Worm (Caenorhabditis elegans) whole organism, early embryonic: ENCODE data around the gene T03D8.6.

Source experiments
- B0310.2 ChIP-seq: sonication (generic microtip); optimal IDR thresholded peaks from 2 replicates; lab custom pipeline; 2016; ENCODE audit warnings: mild to moderate bottlenecking, missing genetic modification characterization, missing compliant biosample characterization
- F13C5.2 ChIP-seq: sonication (generic microtip); optimal IDR thresholded peaks from 2 replicates; lab custom pipeline; 2017; ENCODE audit warnings: mild to moderate bottlenecking, missing genetic modification characterization, inconsistent platforms, missing compliant biosample characterization
- aly-1 ChIP-seq: sonication (generic microtip); optimal IDR thresholded peaks from 2 replicates; lab custom pipeline; 2016; ENCODE audit warnings: missing genetic modification characterization, missing compliant biosample characterization
- ama-1 ChIP-seq: fragments of 150-350 bp; optimal IDR thresholded peaks from 2 replicates; lab custom pipeline; 2014
- ceh-13 ChIP-seq: fragments of 200-800 bp; sonication (Bioruptor generic); optimal IDR thresholded peaks from 2 replicates; lab custom pipeline; 2018; ENCODE audit warnings: mild to moderate bottlenecking, missing genetic modification characterization, missing compliant biosample characterization
- ceh-36 ChIP-seq: sonication (generic microtip); optimal IDR thresholded peaks from 2 replicates; lab custom pipeline; 2016; ENCODE audit warnings: missing genetic modification characterization, inconsistent platforms, missing compliant biosample characterization
- ets-7 ChIP-seq: sonication (generic microtip); optimal IDR thresholded peaks from 2 replicates; lab custom pipeline; 2016; ENCODE audit warnings: missing genotype, missing genetic modification characterization, missing compliant biosample characterization
- flt-1 ChIP-seq: fragments of 200-800 bp; sonication (Bioruptor generic); IDR thresholded peaks from 2 replicates; pipeline ENCODE4 v1.3.6; 2022; ENCODE audit warnings: missing genetic modification characterization, missing compliant biosample characterization
- hmbx-1 ChIP-seq: sonication (generic microtip); optimal IDR thresholded peaks from 2 replicates; lab custom pipeline; 2016; ENCODE audit warnings: mild to moderate bottlenecking, missing genetic modification characterization, missing compliant biosample characterization
- hmg-4 ChIP-seq: fragments of 200-800 bp; sonication (Bioruptor generic); optimal IDR thresholded peaks from 2 replicates; lab custom pipeline; 2018; ENCODE audit warnings: mild to moderate bottlenecking, missing genetic modification characterization, missing compliant biosample characterization
- hnd-1 ChIP-seq: sonication (generic microtip); optimal IDR thresholded peaks from 2 replicates; lab custom pipeline; 2016; ENCODE audit warnings: missing genetic modification characterization, missing compliant biosample characterization
- pes-1 ChIP-seq: fragments of 200-800 bp; sonication (Bioruptor generic); IDR thresholded peaks from 2 replicates; pipeline ENCODE4 v1.3.6; 2022; ENCODE audit warnings: missing genetic modification reagents, missing genetic modification characterization, missing compliant biosample characterization
- scrt-1 ChIP-seq: fragments of 200-800 bp; sonication (Bioruptor generic); IDR thresholded peaks from 2 replicates; pipeline ENCODE4 v1.3.6; 2022; ENCODE audit warnings: missing genetic modification characterization, missing compliant biosample characterization
- sea-1 ChIP-seq: fragments of 200-800 bp; sonication (Bioruptor generic); conservative IDR thresholded peaks from 2 replicates; pipeline ENCODE4 v1.3.6; 2022; ENCODE audit warnings: missing genetic modification characterization, missing compliant biosample characterization
- tbx-11 ChIP-seq: fragments of 200-800 bp; sonication (Bioruptor generic); IDR thresholded peaks from 2 replicates; pipeline ENCODE4 v1.3.6; 2022; ENCODE audit warnings: missing genetic modification characterization, missing compliant biosample characterization
- tbx-37 ChIP-seq: fragments of 200-800 bp; sonication (Bioruptor generic); conservative IDR thresholded peaks from 2 replicates; pipeline ENCODE4 v1.3.6; 2022; ENCODE audit warnings: missing genetic modification reagents, missing genetic modification characterization, missing compliant biosample characterization
- tra-4 ChIP-seq: sonication (generic microtip); optimal IDR thresholded peaks from 2 replicates; lab custom pipeline; 2017; ENCODE audit warnings: missing genetic modification characterization, missing compliant biosample characterization

T03D8.6 gene

ce11 chrV:20820033-20820432, at the start of gene T03D8.6:
Gene T03D8.6, minus strand, starts transcription at chrV:20820330.
- TF ChIP-seq hmbx-1 (tag; lab: Kevin White, UChicago) (no peak), hnd-1 (tag; lab: Kevin White, UChicago) (no peak), F13C5.2 (no peak), ceh-13 (GFP tag; lab: Kevin White, UChicago) (no peak), flt-1 (GFP tag; lab: Robert Waterston, UW) (no peak), tra-4 (tag; lab: Kevin White, UChicago) (no peak), ets-7 (tag; lab: Kevin White, UChicago) (no peak), hmg-4 (no peak), tbx-11 (GFP tag; lab: Robert Waterston, UW) (no peak)

- TF ChIP-seq ets-7 (tag; lab: Kevin White, UChicago) (no peak), F13C5.2 (no peak), aly-1 (tag; lab: Kevin White, UChicago) (no peak), tra-4 (tag; lab: Kevin White, UChicago) (no peak), scrt-1 (GFP tag; lab: Robert Waterston, UW) (no peak), B0310.2 (no peak), pes-1 (GFP tag; lab: Robert Waterston, UW) (no peak), hmbx-1 (tag; lab: Kevin White, UChicago) (no peak), flt-1 (GFP tag; lab: Robert Waterston, UW) (no peak)
These were observed 48.2 kb upstream of the T03D8.6 start, which contains the start of gene F31D4.8 for ce11 chrV:20868329-20868728. Gene F31D4.8, minus strand, starts transcription at chrV:20868429.

ce11 chrV:20866406-20866805, 46.3 kb upstream of the T03D8.6 start:
- TF ChIP-seq aly-1 (tag; lab: Kevin White, UChicago) (no peak), scrt-1 (GFP tag; lab: Robert Waterston, UW) (no peak), tbx-37 (no peak), B0310.2 (no peak), hmg-4 (no peak), pes-1 (GFP tag; lab: Robert Waterston, UW) (no peak), hmbx-1 (tag; lab: Kevin White, UChicago) (no peak)

- TF ChIP-seq hmbx-1 (tag; lab: Kevin White, UChicago) (no peak), ceh-13 (GFP tag; lab: Kevin White, UChicago) (no peak), sea-1 (GFP tag; lab: Robert Waterston, UW) (no peak), tbx-11 (GFP tag; lab: Robert Waterston, UW) (no peak), ama-1 (lab: Kevin White, UChicago) (no peak), flt-1 (GFP tag; lab: Robert Waterston, UW) (no peak), tbx-37 (no peak), B0310.2 (no peak), pes-1 (GFP tag; lab: Robert Waterston, UW) (no peak), tra-4 (tag; lab: Kevin White, UChicago) (no peak), scrt-1 (GFP tag; lab: Robert Waterston, UW) (no peak), ets-7 (tag; lab: Kevin White, UChicago) (no peak)
These were observed 42.6 kb upstream of the T03D8.6 start, which contains the start of gene twk-35 for ce11 chrV:20862681-20863080. Gene twk-35, plus strand, starts transcription at chrV:20862981.

- TF ChIP-seq pes-1 (GFP tag; lab: Robert Waterston, UW) (no peak), tbx-37 (no peak), ets-7 (tag; lab: Kevin White, UChicago) (no peak), tbx-11 (GFP tag; lab: Robert Waterston, UW) (no peak), tra-4 (tag; lab: Kevin White, UChicago) (no peak), scrt-1 (GFP tag; lab: Robert Waterston, UW) (no peak), hmg-4 (no peak), ceh-13 (GFP tag; lab: Kevin White, UChicago) (no peak), F13C5.2 (no peak), hmbx-1 (tag; lab: Kevin White, UChicago) (no peak), sea-1 (GFP tag; lab: Robert Waterston, UW) (no peak), hnd-1 (tag; lab: Kevin White, UChicago) (no peak)
These were observed 41.0 kb upstream of the T03D8.6 start, which contains the start of gene try-4 for ce11 chrV:20861080-20861479. Gene try-4, minus strand, starts transcription at chrV:20861153.

- TF ChIP-seq ceh-13 (GFP tag; lab: Kevin White, UChicago), result no peak
- TF ChIP-seq ama-1 (lab: Kevin White, UChicago), result no peak
- TF ChIP-seq aly-1 (tag; lab: Kevin White, UChicago), result no peak
These were observed 33.5 kb upstream of the T03D8.6 start, which contains the start of gene F31D4.5 for ce11 chrV:20853581-20854161. Gene F31D4.5, plus strand, starts transcription at chrV:20854071.

- no peak for TF ChIP-seq ceh-36 (tag; lab: Kevin White, UChicago)
- no peak for TF ChIP-seq ama-1 (lab: Kevin White, UChicago)
- 0 out of 2 replicates have a peak, but pooled peaks have one; percentile 33 for TF ChIP-seq pes-1 (GFP tag; lab: Robert Waterston, UW)
- TF ChIP-seq F13C5.2, result peak; percentile 70
- TF ChIP-seq ets-7 (tag; lab: Kevin White, UChicago), result no peak
- peak; percentile 9 for TF ChIP-seq hmg-4
- no peak for TF ChIP-seq tbx-11 (GFP tag; lab: Robert Waterston, UW)
- TF ChIP-seq tbx-37, result no peak
These were observed 31.8 kb upstream of the T03D8.6 start, which contains the start of gene ndua-1 for ce11 chrV:20851847-20852386. Gene ndua-1, minus strand, starts transcription at chrV:20851897.

ce11 chrV:20850580-20850979, 30.4 kb upstream of the T03D8.6 start, which contains the start of gene clec-264:
Gene clec-264, minus strand, starts transcription at chrV:20850701.
- TF ChIP-seq sea-1 (GFP tag; lab: Robert Waterston, UW) (0 out of 2 replicates have a peak, but pooled peaks have one; percentile 6), pes-1 (GFP tag; lab: Robert Waterston, UW) (no peak)
